Fruit fly (Drosophila melanogaster): ENCODE measurements around the gene msd5.

The msd5 gene

DNA sequence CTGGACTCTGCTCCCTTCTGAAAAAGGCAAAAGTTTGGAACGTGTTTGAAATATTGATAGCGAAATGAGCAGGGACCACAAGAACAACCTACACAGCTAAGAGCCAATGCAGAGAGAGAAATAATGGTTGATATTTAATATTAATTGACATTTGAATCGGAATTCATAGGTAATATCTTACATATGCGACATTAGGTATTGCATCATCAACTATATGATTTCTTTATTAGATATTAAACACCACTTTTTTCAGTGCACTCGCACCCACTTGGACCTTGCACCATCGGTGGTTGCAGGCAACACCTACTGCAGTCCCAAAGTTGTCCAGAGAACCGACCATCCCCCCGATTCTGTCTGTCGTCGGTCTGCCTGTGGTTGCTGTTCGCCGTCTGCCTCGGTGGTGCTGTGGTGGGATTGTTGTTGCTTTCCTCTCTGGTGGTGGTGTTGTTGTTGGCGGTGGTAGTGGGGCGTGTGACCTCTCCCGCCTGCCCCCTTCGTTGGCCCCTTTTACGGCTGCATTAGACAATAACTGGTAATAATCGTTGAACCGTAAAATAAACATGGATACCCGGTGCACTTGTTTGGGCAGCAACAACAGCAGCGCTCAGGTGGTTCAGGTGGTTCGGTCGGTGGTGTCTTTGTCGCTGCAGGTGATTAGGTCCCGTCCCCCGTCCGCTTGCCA, 46.1 kb upstream of the msd5 start (continued):
- no peak for TF ChIP-seq Trl (optimal IDR thresholded peaks at IDR 0.05)
- TF ChIP-seq Trl (GFP tag; optimal IDR thresholded peaks at IDR 0.05): no peak
- no peak for TF ChIP-seq Elba2 (GFP tag; optimal IDR thresholded peaks at IDR 0.05)
- TF ChIP-seq CG34422 (GFP tag; IDR thresholded peaks at IDR 0.05): peak; percentile 64; the same call in 2 of the 3 replicates
- 0 out of 3 replicates have a peak, but pooled peaks have one; percentile 13 for TF ChIP-seq gce (GFP tag; IDR thresholded peaks at IDR 0.05)
- peak; percentile 2 for TF ChIP-seq btn (GFP tag; optimal IDR thresholded peaks at IDR 0.05)
- TF ChIP-seq hb (GFP tag; IDR thresholded peaks at IDR 0.05; ENCODE audit: partially characterized antibody): no peak
- TF ChIP-seq CG11456 (GFP tag; IDR thresholded peaks at IDR 0.05): no peak
- no peak for TF ChIP-seq Bgb (GFP tag; IDR thresholded peaks at IDR 0.05; ENCODE audit: partially characterized antibody)
- peak; percentile 41 for TF ChIP-seq CG11723 (GFP tag; optimal IDR thresholded peaks at IDR 0.05)
- TF ChIP-seq CG10321 (GFP tag; IDR thresholded peaks at IDR 0.05): no peak
- no peak for TF ChIP-seq gro (GFP tag; optimal IDR thresholded peaks at IDR 0.05)
- no peak for TF ChIP-seq wdn (GFP tag; IDR thresholded peaks at IDR 0.05)
- TF ChIP-seq pho (GFP tag; optimal IDR thresholded peaks at IDR 0.05): peak; percentile 5
- peak; percentile 56 for TF ChIP-seq CG17385 (GFP tag; optimal IDR thresholded peaks at IDR 0.05)
- TF ChIP-seq chn (GFP tag; optimal IDR thresholded peaks at IDR 0.05): peak; percentile 24
- no peak for TF ChIP-seq Tbp (GFP tag; optimal IDR thresholded peaks at IDR 0.05)
- no peak for TF ChIP-seq pros (GFP tag; optimal IDR thresholded peaks at IDR 0.05)
- TF ChIP-seq CG8944 (GFP tag; optimal IDR thresholded peaks at IDR 0.05): no peak
- TF ChIP-seq GATAe (GFP tag; conservative IDR thresholded peaks at IDR 0.05): no peak
- peak; percentile 62; the same call in 1 of the 2 replicates for TF ChIP-seq CG7372 (GFP tag; IDR thresholded peaks at IDR 0.05)
- peak; percentile 34 for TF ChIP-seq CG5180 (GFP tag; optimal IDR thresholded peaks at IDR 0.05)
- peak; percentile 79 for TF ChIP-seq nmo (GFP tag; optimal IDR thresholded peaks at IDR 0.05)
- no peak for TF ChIP-seq Oaz (GFP tag; IDR thresholded peaks at IDR 0.05)
- peak; percentile 45 for TF ChIP-seq Sox100B (GFP tag; optimal IDR thresholded peaks at IDR 0.05)
- no peak for TF ChIP-seq NFAT (GFP tag; IDR thresholded peaks at IDR 0.05)
- TF ChIP-seq sug (tag; optimal IDR thresholded peaks at IDR 0.05): no peak
- peak; percentile 24 for TF ChIP-seq pnt (GFP tag; optimal IDR thresholded peaks at IDR 0.05)
- no peak for TF ChIP-seq usp (GFP tag; optimal IDR thresholded peaks at IDR 0.05)
- peak; percentile 27 for TF ChIP-seq Abd-B (GFP tag; optimal IDR thresholded peaks at IDR 0.05)
- TF ChIP-seq CG7928 (GFP tag; optimal IDR thresholded peaks at IDR 0.05): no peak
- TF ChIP-seq Sry-β (GFP tag; optimal IDR thresholded peaks at IDR 0.05): no peak
- TF ChIP-seq exex (tag; optimal IDR thresholded peaks at IDR 0.05): no peak
- peak; percentile 63 for TF ChIP-seq lmd (GFP tag; IDR thresholded peaks at IDR 0.05)
- TF ChIP-seq HmgD (GFP tag; optimal IDR thresholded peaks at IDR 0.05): no peak
- TF ChIP-seq ham (GFP tag; IDR thresholded peaks at IDR 0.05): no peak
- TF ChIP-seq lab (GFP tag; optimal IDR thresholded peaks at IDR 0.05): peak; percentile 38
- no peak for TF ChIP-seq dm (GFP tag; optimal IDR thresholded peaks at IDR 0.05)
- TF ChIP-seq vfl (GFP tag; optimal IDR thresholded peaks at IDR 0.05): no peak
- TF ChIP-seq klu (GFP tag; IDR thresholded peaks at IDR 0.05): no peak
- TF ChIP-seq slp2 (GFP tag; optimal IDR thresholded peaks at IDR 0.05): peak; percentile 20
- peak; percentile 87 for TF ChIP-seq CG1603 (tag; optimal IDR thresholded peaks at IDR 0.05)
- TF ChIP-seq caup (GFP tag; optimal IDR thresholded peaks at IDR 0.05; ENCODE audit: severe bottlenecking): peak; percentile 21
- TF ChIP-seq pan (optimal IDR thresholded peaks at IDR 0.05): no peak
- TF ChIP-seq pan (GFP tag; optimal IDR thresholded peaks at IDR 0.05 in 1 of 2, IDR thresholded peaks at IDR 0.05 in 1 of 2): peak in 1 of 2 experiments; percentile 48
- TF ChIP-seq CG11695 (GFP tag; IDR thresholded peaks at IDR 0.05): peak; percentile 64
- TF ChIP-seq en (GFP tag; optimal IDR thresholded peaks at IDR 0.05): no peak
- TF ChIP-seq cas (GFP tag; IDR thresholded peaks at IDR 0.05): no peak
- no peak for TF ChIP-seq CG34224 (GFP tag; IDR thresholded peaks at IDR 0.05; ENCODE audit: partially characterized antibody)
- TF ChIP-seq jing (GFP tag; optimal IDR thresholded peaks at IDR 0.05): peak; percentile 54
- no peak for TF ChIP-seq CG34376 (GFP tag; optimal IDR thresholded peaks at IDR 0.05)

Measured in whole organism, embryonic.